Fruit fly (Drosophila melanogaster) ovary, adult (tissue): ENCODE results near the gene CG9541.

Experiments
- CG17801 ChIP-seq: fragments of 200-800 bp; optimal IDR thresholded peaks from 2 replicates; lab custom pipeline; 2019; ENCODE audit warnings: missing biosample characterization, mild to moderate bottlenecking, missing genetic modification characterization, moderate library complexity; ENCODE audit not compliant: partially characterized antibody

CG9541 gene

dm6 chr2L:8943110-8943509 is 32.1 kb downstream of the CG9541 start, which contains the start of gene CG9515:
Gene CG9515 (minus strand): TSS chr2L:8943257.
- peak; percentile 38 for TF ChIP-seq CG17801 (GFP tag; lab: Kevin White, UChicago)

dm6 chr2L:8941736-8942337 is 33.4 kb downstream of the CG9541 start, which contains the start of gene Argl:
Gene Argl (minus strand): TSS chr2L:8942105.
- no peak for TF ChIP-seq CG17801 (GFP tag; lab: Kevin White, UChicago)

- no peak for TF ChIP-seq CG17801 (GFP tag; lab: Kevin White, UChicago)
Measured at dm6 chr2L:8940680-8941079, 34.5 kb downstream of the CG9541 start.

- TF ChIP-seq CG17801 (GFP tag; lab: Kevin White, UChicago): peak; percentile 34
Measured at dm6 chr2L:8937837-8938413, 37.3 kb downstream of the CG9541 start.

dm6 chr2L:8937003-8937402 is 38.2 kb downstream of the CG9541 start, which contains the start of gene Tsp29Fb:
Gene Tsp29Fb (plus strand): TSS chr2L:8937390.
- no peak for TF ChIP-seq CG17801 (GFP tag; lab: Kevin White, UChicago)

- no peak for TF ChIP-seq CG17801 (GFP tag; lab: Kevin White, UChicago)
Measured at dm6 chr2L:8933710-8934242, 41.5 kb downstream of the CG9541 start, which contains the start of gene Tsp29Fa. Gene Tsp29Fa (plus strand): TSS chr2L:8933962.

dm6 chr2L:8931176-8931575 is 44.1 kb downstream of the CG9541 start:
- TF ChIP-seq CG17801 (GFP tag; lab: Kevin White, UChicago): no peak

- no peak for TF ChIP-seq CG17801 (GFP tag; lab: Kevin White, UChicago)
Measured at dm6 chr2L:8923405-8923804, 51.8 kb downstream of the CG9541 start.

dm6 chr2L:8921934-8922333 is 53.3 kb downstream of the CG9541 start:
- no peak for TF ChIP-seq CG17801 (GFP tag; lab: Kevin White, UChicago)
